Fruit fly (Drosophila melanogaster) Kc167 (cell line): ENCODE measurements around the gene Atg8b.

ENCODE experiments used
- Myc ChIP-seq: fragments of >200 bp; optimal IDR thresholded peaks from 2 replicates; lab custom pipeline; 2017; ENCODE audit warnings: missing external identifiers
- Sin3A ChIP-seq: fragments of >200 bp; optimal IDR thresholded peaks from 2 replicates; lab custom pipeline; 2018; ENCODE audit warnings: missing external identifiers
- h ChIP-seq: fragments of >200 bp; optimal IDR thresholded peaks from 3 replicates; lab custom pipeline; 2018; ENCODE audit warnings: missing external identifiers
- psq ChIP-seq: fragments of >200 bp; optimal IDR thresholded peaks from 2 replicates; lab custom pipeline; 2017; ENCODE audit warnings: missing external identifiers
- ttk ChIP-seq: sonication (Bioruptor generic); optimal IDR thresholded peaks from 2 replicates; lab custom pipeline; 2017; ENCODE audit warnings: missing external identifiers

- no peak for TF ChIP-seq h (lab: Kevin White, UChicago)
- TF ChIP-seq Sin3A (lab: Kevin White, UChicago): no peak
- TF ChIP-seq ttk (lab: Kevin White, UChicago): no peak
- no peak for TF ChIP-seq psq (lab: Kevin White, UChicago)
- no peak for TF ChIP-seq Myc (lab: Kevin White, UChicago)
These were observed 40.0 kb downstream of the Atg8b start, which contains the start of the genes CG31251 and CG31360 for dm6 chr3R:17684854-17685253.
